Fruit fly (Drosophila melanogaster) whole organism, prepupa: ENCODE measurements around the gene Blimp-1.
A peak's percentile ranks its signal among the peaks of the same experiment; 100 is the strongest.

ENCODE experiments used
- Blimp-1 ChIP-seq: fragments of 200-800 bp; sonication (Bioruptor generic); optimal IDR thresholded peaks from 3 replicates; lab custom pipeline; 2017; ENCODE audit warnings: missing biosample characterization, missing genetic modification characterization, mild to moderate bottlenecking, moderate library complexity, missing genetic modification reagents
- CG10631 ChIP-seq: fragments of 200-800 bp; sonication (Bioruptor generic); optimal IDR thresholded peaks from 2 replicates; lab custom pipeline; 2016; ENCODE audit warnings: missing biosample characterization, missing genetic modification characterization
- CG10669 ChIP-seq: fragments of 200-800 bp; sonication (Bioruptor generic); optimal IDR thresholded peaks from 3 replicates; lab custom pipeline; 2018; ENCODE audit warnings: missing biosample characterization, mild to moderate bottlenecking, missing genetic modification characterization, moderate library complexity
- CG11294 ChIP-seq: fragments of 200-800 bp; sonication (Bioruptor generic); IDR thresholded peaks from 2 replicates; pipeline ENCODE4 v1.3.6; 2022; ENCODE audit warnings: missing biosample characterization, missing genetic modification characterization
- CG11902 ChIP-seq: fragments of 200-800 bp; sonication (Bioruptor generic); optimal IDR thresholded peaks from 3 replicates; lab custom pipeline; 2016; ENCODE audit warnings: missing biosample characterization, missing genetic modification characterization
- CG15336 ChIP-seq: fragments of 200-800 bp; sonication (Bioruptor generic); IDR thresholded peaks from 2 replicates; pipeline ENCODE4 v1.3.6; 2022; ENCODE audit warnings: missing biosample characterization, missing genetic modification characterization
- CG1621 ChIP-seq: fragments of 200-800 bp; sonication (Bioruptor generic); optimal IDR thresholded peaks from 3 replicates; lab custom pipeline; 2018; ENCODE audit warnings: missing biosample characterization, mild to moderate bottlenecking, missing genetic modification characterization
- CG3032 ChIP-seq: fragments of 200-800 bp; optimal IDR thresholded peaks from 2 replicates; lab custom pipeline; 2019; ENCODE audit warnings: missing biosample characterization, mild to moderate bottlenecking, missing genetic modification characterization, moderate library complexity
- CG32006 ChIP-seq: fragments of 200-800 bp; sonication (Bioruptor generic); optimal IDR thresholded peaks from 3 replicates; lab custom pipeline; 2017; ENCODE audit warnings: missing biosample characterization, mild to moderate bottlenecking, missing genetic modification characterization
- CG4318 ChIP-seq: fragments of 200-800 bp; sonication (Bioruptor generic); optimal IDR thresholded peaks from 3 replicates; lab custom pipeline; 2017; ENCODE audit warnings: missing biosample characterization, mild to moderate bottlenecking, missing genetic modification characterization
- CG6163 ChIP-seq: fragments of 200-800 bp; sonication (Bioruptor generic); IDR thresholded peaks from 3 replicates; pipeline ENCODE4 v1.3.6; 2022; ENCODE audit warnings: missing biosample characterization, missing genetic modification characterization
- CG6276 ChIP-seq: fragments of 200-800 bp; sonication (Bioruptor generic); optimal IDR thresholded peaks from 2 replicates; lab custom pipeline; 2017; ENCODE audit warnings: missing biosample characterization, mild to moderate bottlenecking, missing genetic modification characterization
- CG6808 ChIP-seq: fragments of 200-800 bp; sonication (Bioruptor generic); optimal IDR thresholded peaks from 3 replicates; lab custom pipeline; 2017; ENCODE audit warnings: missing biosample characterization, missing genetic modification characterization, mild to moderate bottlenecking, moderate library complexity, missing genetic modification reagents
- CG6854 ChIP-seq: fragments of 200-800 bp; sonication (Bioruptor generic); optimal IDR thresholded peaks from 2 replicates; lab custom pipeline; 2017; ENCODE audit warnings: missing biosample characterization, mild to moderate bottlenecking, missing genetic modification characterization
- CG7368 ChIP-seq: fragments of 200-800 bp; sonication (Bioruptor generic); optimal IDR thresholded peaks from 3 replicates; lab custom pipeline; 2016; ENCODE audit warnings: missing biosample characterization, missing genetic modification characterization
- CG8119 ChIP-seq: fragments of 200-800 bp; sonication (Bioruptor generic); IDR thresholded peaks from 3 replicates; pipeline ENCODE4 v1.3.6; 2022; ENCODE audit warnings: missing biosample characterization, missing genetic modification characterization
- CG8319 ChIP-seq: fragments of 200-800 bp; sonication (Bioruptor generic); optimal IDR thresholded peaks from 3 replicates; lab custom pipeline; 2016; ENCODE audit warnings: missing biosample characterization, missing genetic modification characterization
- CG8632 ChIP-seq: fragments of 200-800 bp; sonication (Bioruptor generic); optimal IDR thresholded peaks from 3 replicates; lab custom pipeline; 2016; ENCODE audit warnings: missing biosample characterization, missing genetic modification characterization
- CG9139 ChIP-seq: fragments of 200-800 bp; sonication (Bioruptor generic); optimal IDR thresholded peaks from 3 replicates; lab custom pipeline; 2017; ENCODE audit warnings: missing biosample characterization, mild to moderate bottlenecking, missing genetic modification characterization
- Eip75B ChIP-seq: fragments of 200-800 bp; sonication (Bioruptor generic); optimal IDR thresholded peaks from 3 replicates; lab custom pipeline; 2016; ENCODE audit warnings: missing biosample characterization, missing genetic modification characterization
- Eip78C ChIP-seq: fragments of 200-800 bp; sonication (Bioruptor generic); peaks from one replicate; lab custom pipeline; 2016; ENCODE audit warnings: missing biosample characterization, missing genetic modification characterization
- Eip93F ChIP-seq: fragments of 200-800 bp; sonication (Bioruptor generic); optimal IDR thresholded peaks from 2 replicates; lab custom pipeline; 2016; ENCODE audit warnings: missing biosample characterization, mild to moderate bottlenecking, missing genetic modification characterization
- Ets21C ChIP-seq: fragments of 200-800 bp; sonication (Bioruptor generic); optimal IDR thresholded peaks from 3 replicates; lab custom pipeline; 2016; ENCODE audit warnings: missing biosample characterization, missing genetic modification characterization
- Ets96B ChIP-seq: fragments of 200-800 bp; optimal IDR thresholded peaks from 2 replicates; lab custom pipeline; 2019; ENCODE audit warnings: missing biosample characterization, mild to moderate bottlenecking, missing genetic modification characterization, moderate library complexity
- Gug ChIP-seq: fragments of 200-800 bp; sonication (Bioruptor generic); IDR thresholded peaks from 2 replicates; pipeline ENCODE4 v1.3.6; 2022; ENCODE audit warnings: missing biosample characterization, missing genetic modification characterization
- Hr39 ChIP-seq: fragments of 200-800 bp; sonication (Bioruptor generic); optimal IDR thresholded peaks from 2 replicates; lab custom pipeline; 2016; ENCODE audit warnings: missing biosample characterization, missing genetic modification characterization
- Hr4 ChIP-seq: fragments of 200-800 bp; sonication (Bioruptor generic); optimal IDR thresholded peaks from 3 replicates; lab custom pipeline; 2016; ENCODE audit warnings: missing biosample characterization, missing genetic modification characterization
- OdsH ChIP-seq: fragments of 200-800 bp; sonication (Bioruptor generic); optimal IDR thresholded peaks from 3 replicates; lab custom pipeline; 2016; ENCODE audit warnings: missing biosample characterization, missing genetic modification characterization
- Smox ChIP-seq: fragments of 200-800 bp; sonication (Bioruptor generic); optimal IDR thresholded peaks from 3 replicates; lab custom pipeline; 2016; ENCODE audit warnings: missing biosample characterization, missing genetic modification characterization
- Sox102F ChIP-seq: fragments of 200-800 bp; sonication (Bioruptor generic); optimal IDR thresholded peaks from 2 replicates; lab custom pipeline; 2016; ENCODE audit warnings: missing biosample characterization, mild to moderate bottlenecking, missing genetic modification characterization
- Sox14 ChIP-seq: fragments of 200-800 bp; sonication (Bioruptor generic); optimal IDR thresholded peaks from 3 replicates; lab custom pipeline; 2016; ENCODE audit warnings: missing biosample characterization, missing genetic modification characterization
- Sox15 ChIP-seq: fragments of 200-800 bp; sonication (Bioruptor generic); optimal IDR thresholded peaks from 3 replicates; lab custom pipeline; 2016; ENCODE audit warnings: missing biosample characterization, missing genetic modification characterization
- acj6 ChIP-seq: fragments of 200-800 bp; sonication (Bioruptor generic); optimal IDR thresholded peaks from 3 replicates; lab custom pipeline; 2016; ENCODE audit warnings: missing biosample characterization, missing genetic modification characterization
- dac ChIP-seq: fragments of 200-800 bp; sonication (Bioruptor generic); optimal IDR thresholded peaks from 2 replicates; lab custom pipeline; 2017; ENCODE audit warnings: missing biosample characterization, mild to moderate bottlenecking, missing genetic modification characterization
- dsx ChIP-seq: fragments of 200-800 bp; optimal IDR thresholded peaks from 3 replicates; lab custom pipeline; 2019; ENCODE audit warnings: missing biosample characterization, mild to moderate bottlenecking, missing genetic modification characterization, moderate library complexity; ENCODE audit not compliant: poor library complexity, severe bottlenecking
- eg ChIP-seq: fragments of 200-800 bp; sonication (Bioruptor generic); IDR thresholded peaks from 3 replicates; pipeline ENCODE4 v1.3.6; 2022; ENCODE audit warnings: missing biosample characterization, missing genetic modification characterization
- esn ChIP-seq: fragments of 200-800 bp; sonication (Bioruptor generic); optimal IDR thresholded peaks from 2 replicates; lab custom pipeline; 2016; ENCODE audit warnings: missing biosample characterization, mild to moderate bottlenecking, missing genetic modification characterization, moderate library complexity
- fd59A ChIP-seq: fragments of 200-800 bp; sonication (Bioruptor generic); optimal IDR thresholded peaks from 2 replicates; lab custom pipeline; 2017; ENCODE audit warnings: missing biosample characterization, mild to moderate bottlenecking, missing genetic modification characterization, missing genetic modification reagents
- fd85E ChIP-seq: fragments of 200-800 bp; sonication (Bioruptor generic); optimal IDR thresholded peaks from 3 replicates; lab custom pipeline; 2016; ENCODE audit warnings: missing biosample characterization, missing genetic modification characterization
- fkh ChIP-seq: fragments of 200-800 bp; sonication (Bioruptor generic); optimal IDR thresholded peaks from 3 replicates; lab custom pipeline; 2017; ENCODE audit warnings: missing biosample characterization, mild to moderate bottlenecking, missing genetic modification characterization, moderate library complexity
- lz ChIP-seq: fragments of 200-800 bp; sonication (Bioruptor generic); optimal IDR thresholded peaks from 3 replicates; lab custom pipeline; 2016; ENCODE audit warnings: missing biosample characterization, missing genetic modification characterization
- pdm3 ChIP-seq: fragments of 200-800 bp; sonication (Bioruptor generic); optimal IDR thresholded peaks from 3 replicates; lab custom pipeline; 2016; ENCODE audit warnings: missing biosample characterization, missing genetic modification characterization
- salr ChIP-seq, 2 experiments: fragments of 200-800 bp; sonication (Bioruptor generic); optimal IDR thresholded peaks; 3 replicates each; lab custom pipeline; 2016 to 2018; ENCODE audit warnings: missing biosample characterization in 2 of 2, missing genetic modification characterization in 2 of 2, mild to moderate bottlenecking in 1 of 2
- ss ChIP-seq, 2 experiments: fragments of 200-800 bp; sonication (Bioruptor generic); optimal IDR thresholded peaks; 2 replicates in 1 of 2; 3 replicates in 1 of 2; lab custom pipeline; 2017 to 2018; ENCODE audit warnings: mild to moderate bottlenecking in 2 of 2, missing biosample characterization in 2 of 2, missing genetic modification characterization in 2 of 2, moderate library complexity in 1 of 2
- svp ChIP-seq: fragments of 200-800 bp; sonication (Bioruptor generic); peaks from one replicate; lab custom pipeline; 2016; ENCODE audit warnings: missing biosample characterization, missing genetic modification characterization
- topi ChIP-seq: fragments of 200-800 bp; sonication (Bioruptor generic); optimal IDR thresholded peaks from 3 replicates; lab custom pipeline; 2016; ENCODE audit warnings: missing biosample characterization, missing genetic modification characterization
- vri ChIP-seq: fragments of 200-800 bp; sonication (Bioruptor generic); optimal IDR thresholded peaks from 3 replicates; lab custom pipeline; 2016; ENCODE audit warnings: missing biosample characterization, mild to moderate bottlenecking, missing genetic modification characterization

Gene Blimp-1

DNA sequence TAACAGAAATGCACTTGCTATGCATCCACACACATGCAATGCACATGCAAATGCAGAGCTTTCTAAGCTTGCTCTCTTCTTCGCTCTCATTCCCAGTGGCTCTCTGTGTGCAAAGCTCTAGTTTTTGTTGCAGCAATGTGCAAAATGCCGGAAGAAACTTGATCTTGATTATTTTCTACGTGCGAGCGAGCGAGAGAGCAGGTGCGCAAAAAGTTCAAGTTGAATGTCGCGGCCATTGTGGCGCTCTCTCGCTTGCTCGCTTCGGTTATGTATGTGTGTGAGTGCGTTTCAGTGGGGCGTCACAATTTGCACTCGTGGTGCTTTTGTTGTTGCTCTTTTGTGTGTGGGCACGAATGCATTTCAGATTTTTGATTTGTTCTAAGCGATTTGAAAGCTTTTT lies 20.2 kb upstream of the Blimp-1 start (continued):
- TF ChIP-seq Eip93F (GFP tag; lab: Kevin White, UChicago) (no peak), CG3032 (tag; lab: Kevin White, UChicago) (no peak), ss (GFP tag; optimal IDR thresholded peaks at IDR 0.05; lab: Kevin White, UChicago) (no peak), Hr4 (GFP tag; lab: Kevin White, UChicago) (no peak), dsx (peak; percentile 61), Eip75B (GFP tag; lab: Kevin White, UChicago) (peak; percentile 15), CG6276 (GFP tag; lab: Kevin White, UChicago) (no peak), Blimp-1 (GFP tag; lab: Kevin White, UChicago) (peak; percentile 62), CG10669 (GFP tag; lab: Kevin White, UChicago) (no peak), CG9139 (no peak), CG8319 (no peak), Sox14 (GFP tag; lab: Kevin White, UChicago) (no peak)

DNA sequence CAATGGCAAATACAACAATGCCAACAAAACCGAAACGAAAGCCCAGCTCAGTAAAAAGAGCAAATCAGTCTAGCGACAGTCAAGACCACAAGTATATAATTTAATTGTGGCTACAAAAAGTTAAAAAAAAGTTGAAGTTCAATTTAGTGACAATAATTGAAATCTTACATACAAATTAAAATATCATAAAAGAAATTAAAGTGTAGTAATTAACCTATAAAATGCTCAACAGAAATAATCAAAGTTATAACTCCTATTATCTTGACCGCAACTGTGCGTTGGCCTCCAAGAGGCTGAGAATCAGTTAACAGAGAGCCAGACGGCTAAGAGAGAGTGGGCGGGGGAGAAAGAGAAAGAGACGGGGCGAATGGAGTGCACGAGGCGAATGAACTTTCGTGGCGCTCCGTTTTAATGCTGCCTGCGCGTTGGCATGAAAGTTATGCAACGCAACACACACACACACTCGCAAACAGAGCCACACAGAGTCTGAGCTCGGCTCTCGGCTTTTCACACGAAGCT lies 19.0 kb upstream of the Blimp-1 start:
- TF ChIP-seq CG8119 (GFP tag; lab: Robert Waterston, UW) (peak; percentile 98), CG4318 (GFP tag; lab: Kevin White, UChicago) (peak; percentile 93), eg (GFP tag; lab: Robert Waterston, UW) (peak; percentile 96), esn (peak; percentile 98), Smox (GFP tag; lab: Kevin White, UChicago) (peak; percentile 95), CG10631 (GFP tag; lab: Kevin White, UChicago) (peak; percentile 90), CG8319 (peak; percentile 67), Blimp-1 (GFP tag; lab: Kevin White, UChicago) (peak; percentile 98), Eip78C (GFP tag; lab: Kevin White, UChicago) (peak; percentile 98), dsx (peak; percentile 83), CG6854 (GFP tag; lab: Kevin White, UChicago) (peak; percentile 95), CG11902 (GFP tag; lab: Kevin White, UChicago) (peak; percentile 76), topi (GFP tag; lab: Kevin White, UChicago) (peak; percentile 95), Eip75B (GFP tag; lab: Kevin White, UChicago) (peak; percentile 91), Sox102F (peak; percentile 97), CG8632 (GFP tag; lab: Kevin White, UChicago) (peak; percentile 87), CG15336 (GFP tag; lab: Robert Waterston, UW) (peak; percentile 98), Hr39 (GFP tag; lab: Kevin White, UChicago) (peak; percentile 91), CG11294 (peak; percentile 67; the same call in 1 of the 2 replicates), CG32006 (GFP tag; lab: Kevin White, UChicago) (peak; percentile 96), CG1621 (tag; lab: Kevin White, UChicago) (peak; percentile 66), CG7368 (GFP tag; lab: Kevin White, UChicago) (peak; percentile 83), vri (GFP tag; lab: Kevin White, UChicago) (peak; percentile 98), fkh (GFP tag; lab: Kevin White, UChicago) (peak; percentile 14), svp (GFP tag; lab: Kevin White, UChicago) (peak; percentile 99), pdm3 (peak; percentile 91), CG3032 (tag; lab: Kevin White, UChicago) (peak; percentile 81), Hr4 (GFP tag; lab: Kevin White, UChicago) (peak; percentile 96), fd59A (GFP tag; lab: Kevin White, UChicago) (peak; percentile 53), CG6163 (GFP tag; lab: Robert Waterston, UW) (peak; percentile 93), Gug (peak; percentile 91), fd85E (GFP tag; lab: Kevin White, UChicago) (peak; percentile 72), ss (GFP tag; optimal IDR thresholded peaks at IDR 0.05; lab: Kevin White, UChicago) (peak; percentile 75 to 76), OdsH (GFP tag; lab: Kevin White, UChicago) (peak; percentile 93), CG9139 (peak; percentile 60), salr (GFP tag; optimal IDR thresholded peaks at IDR 0.05; lab: Kevin White, UChicago) (peak; percentile 26 to 94), acj6 (GFP tag; lab: Kevin White, UChicago) (peak; percentile 92), Ets21C (GFP tag; lab: Kevin White, UChicago) (peak; percentile 84), lz (GFP tag; lab: Kevin White, UChicago) (peak; percentile 95), Ets96B (tag; lab: Kevin White, UChicago) (peak; percentile 82), Sox15 (GFP tag; lab: Kevin White, UChicago) (peak; percentile 79), Eip93F (GFP tag; lab: Kevin White, UChicago) (peak; percentile 84), CG6808 (peak; percentile 67), CG6276 (GFP tag; lab: Kevin White, UChicago) (peak; percentile 96), dac (GFP tag; lab: Kevin White, UChicago) (peak; percentile 84)
